Fruit fly (Drosophila melanogaster) whole organism, wandering third instar larva: ENCODE results near the gene GMF.

Experiments
- Abd-B ChIP-seq: fragments of >200 bp; optimal IDR thresholded peaks from 2 replicates; lab custom pipeline; 2017; ENCODE audit warnings: missing biosample characterization, missing genetic modification characterization
- CG32264 ChIP-seq: fragments of 200-800 bp; sonication (Bioruptor generic); optimal IDR thresholded peaks from 2 replicates; lab custom pipeline; 2016; ENCODE audit warnings: missing biosample characterization, missing genetic modification characterization
- CG9705 ChIP-seq: fragments of 200-800 bp; sonication (Bioruptor generic); optimal IDR thresholded peaks from 2 replicates; lab custom pipeline; 2018; ENCODE audit warnings: missing biosample characterization, mild to moderate bottlenecking, missing genetic modification characterization
- CrebA ChIP-seq: fragments of 200-800 bp; sonication (Bioruptor generic); optimal IDR thresholded peaks from 2 replicates; lab custom pipeline; 2016; ENCODE audit warnings: missing biosample characterization, mild to moderate bottlenecking, missing genetic modification characterization, borderline replicate concordance
- Dfd ChIP-seq: fragments of >200 bp; optimal IDR thresholded peaks from 2 replicates; lab custom pipeline; 2017; ENCODE audit warnings: missing biosample characterization, missing genetic modification characterization
- Dif ChIP-seq: fragments of 200-275, 200-300 bp; sonication (Bioruptor generic); optimal IDR thresholded peaks from 2 replicates; lab custom pipeline; 2018; ENCODE audit warnings: missing biosample characterization, missing genetic modification characterization; ENCODE audit not compliant: partially characterized antibody
- GATAd ChIP-seq: sonication (Bioruptor generic); optimal IDR thresholded peaks from 2 replicates; lab custom pipeline; 2016; ENCODE audit warnings: missing biosample characterization, missing genetic modification characterization
- HLH106 ChIP-seq: fragments of 200-800 bp; optimal IDR thresholded peaks from 3 replicates; lab custom pipeline; 2019; ENCODE audit warnings: missing biosample characterization, mild to moderate bottlenecking, missing genetic modification characterization, moderate library complexity
- Hnf4 ChIP-seq: fragments of 200-800 bp; sonication (Bioruptor generic); optimal IDR thresholded peaks from 2 replicates; lab custom pipeline; 2016; ENCODE audit warnings: missing biosample characterization, mild to moderate bottlenecking, missing genetic modification characterization
- Hr78 ChIP-seq: fragments of >200 bp; optimal IDR thresholded peaks from 2 replicates; lab custom pipeline; 2017; ENCODE audit warnings: missing biosample characterization, missing genetic modification characterization
- Hr83 ChIP-seq: fragments of 200-300 bp; sonication (Bioruptor generic); optimal IDR thresholded peaks from 2 replicates; lab custom pipeline; 2016; ENCODE audit warnings: missing biosample characterization, mild to moderate bottlenecking, missing genetic modification characterization, moderate library complexity; ENCODE audit not compliant: poor library complexity, severe bottlenecking
- Jra ChIP-seq: sonication (Bioruptor generic); optimal IDR thresholded peaks from 2 replicates; lab custom pipeline; 2016; ENCODE audit warnings: missing biosample characterization, missing genetic modification characterization
- Mio ChIP-seq: sonication (Bioruptor generic); optimal IDR thresholded peaks from 2 replicates; lab custom pipeline; 2016; ENCODE audit warnings: missing biosample characterization, missing genetic modification characterization
- Myc ChIP-seq: fragments of >200 bp; optimal IDR thresholded peaks from 2 replicates; lab custom pipeline; 2017
- N ChIP-seq: fragments of >200 bp; optimal IDR thresholded peaks from 2 replicates; lab custom pipeline; 2018; ENCODE audit warnings: missing biosample characterization, missing external identifiers, missing genetic modification characterization
- OdsH ChIP-seq: fragments of 200-800 bp; sonication (Bioruptor generic); optimal IDR thresholded peaks from 2 replicates; lab custom pipeline; 2016; ENCODE audit warnings: missing biosample characterization, mild to moderate bottlenecking, missing genetic modification characterization
- Rel ChIP-seq, 2 experiments: fragments of 200-800 bp; sonication (Bioruptor generic) in 1 of 2; optimal IDR thresholded peaks; 2 replicates in 1 of 2; 3 replicates in 1 of 2; lab custom pipeline; 2016 to 2019; ENCODE audit warnings: mild to moderate bottlenecking in 2 of 2, missing biosample characterization in 2 of 2, missing genetic modification characterization in 2 of 2, moderate library complexity in 1 of 2
- Sp1 ChIP-seq: fragments of 200-800 bp; sonication (Bioruptor generic); optimal IDR thresholded peaks from 3 replicates; lab custom pipeline; 2019; ENCODE audit warnings: missing biosample characterization, mild to moderate bottlenecking, missing genetic modification characterization, moderate library complexity
- Vsx2 ChIP-seq: fragments of 200-300, 225-300 bp; sonication (Bioruptor generic); optimal IDR thresholded peaks from 2 replicates; lab custom pipeline; 2018; ENCODE audit warnings: missing biosample characterization, missing genetic modification characterization; ENCODE audit not compliant: partially characterized antibody
- br ChIP-seq: fragments of 200-800 bp; sonication (Bioruptor generic); optimal IDR thresholded peaks from 2 replicates; lab custom pipeline; 2016; ENCODE audit warnings: missing biosample characterization, missing genetic modification characterization
- brk ChIP-seq: fragments of 200-800 bp; sonication (Bioruptor generic); optimal IDR thresholded peaks from 2 replicates; lab custom pipeline; 2016; ENCODE audit warnings: missing biosample characterization, mild to moderate bottlenecking, missing genetic modification characterization
- dl ChIP-seq, 2 experiments: fragments of 175-275, 200-275 bp in 1 of 2; fragments of 200-275 bp in 1 of 2; sonication (Bioruptor generic); optimal IDR thresholded peaks; lab custom pipeline; 2018; ENCODE audit warnings: mild to moderate bottlenecking in 2 of 2, missing biosample characterization in 2 of 2, missing genetic modification characterization in 2 of 2, moderate library complexity in 2 of 2; ENCODE audit not compliant: partially characterized antibody in 2 of 2, insufficient read depth in 1 of 2
- dmrt93B ChIP-seq: fragments of 200-800 bp; sonication (Bioruptor generic); optimal IDR thresholded peaks from 2 replicates; lab custom pipeline; 2018; ENCODE audit warnings: missing biosample characterization, mild to moderate bottlenecking, missing genetic modification characterization
- dsf ChIP-seq: sonication (Bioruptor generic); optimal IDR thresholded peaks from 2 replicates; lab custom pipeline; 2016; ENCODE audit warnings: missing biosample characterization, missing genetic modification characterization, borderline replicate concordance
- ey ChIP-seq: fragments of 200-800 bp; sonication (Bioruptor generic); optimal IDR thresholded peaks from 2 replicates; lab custom pipeline; 2016; ENCODE audit warnings: missing biosample characterization, missing genetic modification characterization
- foxo ChIP-seq, 2 experiments: fragments of 200-800 bp; sonication (Bioruptor generic); optimal IDR thresholded peaks; 2 replicates in 1 of 2; 3 replicates in 1 of 2; lab custom pipeline; 2016 to 2017; ENCODE audit warnings: missing biosample characterization in 2 of 2, missing genetic modification characterization in 2 of 2
- fru ChIP-seq: fragments of 200-800 bp; sonication (Bioruptor generic); optimal IDR thresholded peaks from 3 replicates; lab custom pipeline; 2016; ENCODE audit warnings: missing biosample characterization, mild to moderate bottlenecking, missing genetic modification characterization
- h ChIP-seq: fragments of 200-800 bp; sonication (Bioruptor generic); optimal IDR thresholded peaks from 3 replicates; lab custom pipeline; 2016; ENCODE audit warnings: missing biosample characterization, mild to moderate bottlenecking, missing genetic modification characterization
- jim ChIP-seq: fragments of 175-275, 200-325 bp; sonication (Bioruptor generic); optimal IDR thresholded peaks from 2 replicates; lab custom pipeline; 2016; ENCODE audit warnings: missing biosample characterization, mild to moderate bottlenecking, missing genetic modification characterization
- lola ChIP-seq: fragments of >200 bp; optimal IDR thresholded peaks from 2 replicates; lab custom pipeline; 2017; ENCODE audit warnings: missing biosample characterization, missing genetic modification characterization
- pan ChIP-seq: fragments of >200 bp; optimal IDR thresholded peaks from 2 replicates; lab custom pipeline; 2017
- psq ChIP-seq: fragments of 200-800 bp; sonication (Bioruptor generic); optimal IDR thresholded peaks from 3 replicates; lab custom pipeline; 2017; ENCODE audit warnings: missing biosample characterization, mild to moderate bottlenecking, missing genetic modification characterization, moderate library complexity
- rgr ChIP-seq: fragments of 200-800 bp; sonication (Bioruptor generic); optimal IDR thresholded peaks from 3 replicates; lab custom pipeline; 2016; ENCODE audit warnings: missing biosample characterization, mild to moderate bottlenecking, missing genetic modification characterization
- sage ChIP-seq: fragments of 200-800 bp; sonication (Bioruptor generic); optimal IDR thresholded peaks from 2 replicates; lab custom pipeline; 2016; ENCODE audit warnings: missing biosample characterization, mild to moderate bottlenecking, missing genetic modification characterization
- sv ChIP-seq: fragments of 200-800 bp; sonication (Bioruptor generic); optimal IDR thresholded peaks from 3 replicates; lab custom pipeline; 2016; ENCODE audit warnings: missing biosample characterization, missing genetic modification characterization
- tai ChIP-seq: sonication (Bioruptor generic); optimal IDR thresholded peaks from 2 replicates; lab custom pipeline; 2016; ENCODE audit warnings: missing biosample characterization, missing genetic modification characterization
- usp ChIP-seq: fragments of >200 bp; optimal IDR thresholded peaks from 2 replicates; lab custom pipeline; 2017; ENCODE audit warnings: missing biosample characterization, missing genetic modification characterization
- woc ChIP-seq: sonication (Bioruptor generic); optimal IDR thresholded peaks from 2 replicates; lab custom pipeline; 2016; ENCODE audit warnings: missing biosample characterization, mild to moderate bottlenecking, missing genetic modification characterization

GMF gene

DNA sequence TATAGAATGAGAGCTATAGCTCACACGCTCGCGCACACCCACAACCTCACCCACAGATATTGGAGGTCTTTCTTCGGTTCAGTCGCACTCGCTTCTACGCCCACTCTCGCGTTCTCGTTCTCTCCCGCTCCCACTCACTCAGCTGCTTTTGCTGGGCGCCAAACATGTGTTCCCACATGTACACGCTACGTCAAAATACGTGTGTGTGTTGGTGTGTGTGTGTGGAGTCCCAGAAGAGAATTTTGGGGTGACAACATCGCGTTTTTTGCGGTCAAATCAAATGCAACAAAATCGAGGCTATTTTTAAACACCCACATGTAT is 31.3 kb downstream of the GMF start:
- TF ChIP-seq Jra, result no peak
- peak; percentile 52 for TF ChIP-seq Hr83 (GFP tag; lab: Kevin White, UChicago)
- peak; percentile 31 for TF ChIP-seq CrebA (GFP tag; lab: Kevin White, UChicago)
- no peak for TF ChIP-seq lola (GFP tag; lab: Kevin White, UChicago)
- no peak for TF ChIP-seq jim (GFP tag; lab: Kevin White, UChicago)
- no peak for TF ChIP-seq Rel (GFP tag; optimal IDR thresholded peaks at IDR 0.05; lab: Kevin White, UChicago)
- TF ChIP-seq Rel (tag; optimal IDR thresholded peaks at IDR 0.05; lab: Kevin White, UChicago), result peak; percentile 81
- peak; percentile 89 for TF ChIP-seq Dif (GFP tag; lab: Kevin White, UChicago)
- no peak for TF ChIP-seq CG32264
- no peak for TF ChIP-seq Hr78 (GFP tag; lab: Kevin White, UChicago)
- no peak for TF ChIP-seq br (GFP tag; lab: Kevin White, UChicago)
- no peak for TF ChIP-seq Vsx2 (GFP tag; lab: Kevin White, UChicago)
- TF ChIP-seq dl (GFP tag; optimal IDR thresholded peaks at IDR 0.05; lab: Kevin White, UChicago; ENCODE audit: insufficient read depth in 1 of 2, partially characterized antibody in 2 of 2), result peak; percentile 65 to 85
- TF ChIP-seq dsf (GFP tag; lab: Kevin White, UChicago), result no peak
- no peak for TF ChIP-seq OdsH (GFP tag; lab: Kevin White, UChicago)
- no peak for TF ChIP-seq foxo (GFP tag; optimal IDR thresholded peaks at IDR 0.05; lab: Kevin White, UChicago)

DNA sequence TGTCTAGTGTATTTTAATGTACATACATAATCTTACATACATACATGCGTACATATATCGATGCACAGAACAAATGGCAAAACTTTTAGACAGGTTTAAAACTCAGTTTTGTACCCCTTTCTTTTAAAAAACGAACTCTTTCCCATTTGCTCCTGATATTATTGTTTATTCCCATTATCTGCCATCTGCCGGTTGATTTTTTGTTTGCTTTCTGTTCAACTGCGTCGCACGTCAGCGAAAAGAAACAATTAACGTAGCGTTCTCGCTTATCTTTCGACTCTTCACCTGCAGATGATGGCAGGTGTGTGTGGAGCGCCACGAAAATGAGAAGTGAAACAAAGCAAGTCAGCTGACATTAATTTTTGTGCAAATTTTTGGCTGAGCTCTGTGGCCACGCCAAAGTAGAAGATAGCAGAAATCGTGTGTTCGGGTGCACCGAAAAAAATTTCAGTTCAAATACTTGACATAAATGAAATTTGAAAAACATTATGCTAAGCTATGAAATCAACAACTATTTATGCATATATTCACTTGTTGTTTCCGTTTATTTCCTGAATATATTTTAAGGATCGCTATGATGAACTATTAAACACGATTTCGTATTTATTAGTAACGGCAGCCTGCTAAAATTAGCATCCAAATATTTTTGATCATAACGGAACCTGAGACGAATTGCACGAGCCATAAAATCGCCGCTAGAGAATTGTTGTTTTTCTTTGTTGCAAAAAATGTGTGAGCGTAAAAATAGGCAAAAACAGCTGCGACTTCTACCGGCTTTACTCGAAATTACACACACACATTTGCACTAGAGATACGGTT is 31.9 kb downstream of the GMF start:
- TF ChIP-seq Abd-B (GFP tag; lab: Kevin White, UChicago), result no peak
- peak; percentile 75 for TF ChIP-seq h (GFP tag; lab: Kevin White, UChicago)
- no peak for TF ChIP-seq Hr78 (GFP tag; lab: Kevin White, UChicago)
- no peak for TF ChIP-seq CG9705 (GFP tag; lab: Kevin White, UChicago)
- peak; percentile 62 for TF ChIP-seq psq (GFP tag; lab: Kevin White, UChicago)
- TF ChIP-seq rgr (GFP tag; lab: Kevin White, UChicago), result peak; percentile 35
- TF ChIP-seq woc (GFP tag; lab: Kevin White, UChicago), result peak; percentile 50
- no peak for TF ChIP-seq CG32264
- TF ChIP-seq CrebA (GFP tag; lab: Kevin White, UChicago), result no peak
- TF ChIP-seq Dfd (GFP tag; lab: Kevin White, UChicago), result no peak
- TF ChIP-seq tai (GFP tag; lab: Kevin White, UChicago), result no peak
- TF ChIP-seq Dif (GFP tag; lab: Kevin White, UChicago), result no peak
- TF ChIP-seq dl (GFP tag; optimal IDR thresholded peaks at IDR 0.05; lab: Kevin White, UChicago; ENCODE audit: insufficient read depth in 1 of 2, partially characterized antibody in 2 of 2), result no peak
- TF ChIP-seq pan (lab: Kevin White, UChicago), result no peak
- no peak for TF ChIP-seq Mio (GFP tag; lab: Kevin White, UChicago)
- peak; percentile 11 for TF ChIP-seq Hr83 (GFP tag; lab: Kevin White, UChicago)
- TF ChIP-seq usp (GFP tag; lab: Kevin White, UChicago), result no peak
- peak; percentile 37 for TF ChIP-seq ey (GFP tag; lab: Kevin White, UChicago)
- TF ChIP-seq brk (GFP tag; lab: Kevin White, UChicago), result peak; percentile 29
- TF ChIP-seq dsf (GFP tag; lab: Kevin White, UChicago), result no peak
- no peak for TF ChIP-seq Myc
- no peak for TF ChIP-seq N (GFP tag; lab: Kevin White, UChicago)
- TF ChIP-seq HLH106 (tag; lab: Kevin White, UChicago), result peak; percentile 76
- TF ChIP-seq foxo (GFP tag; optimal IDR thresholded peaks at IDR 0.05; lab: Kevin White, UChicago), result peak in 1 of 2 experiments; percentile 85
- TF ChIP-seq sage (GFP tag; lab: Kevin White, UChicago), result no peak
- no peak for TF ChIP-seq sv (GFP tag; lab: Kevin White, UChicago)
- TF ChIP-seq Rel (GFP tag; optimal IDR thresholded peaks at IDR 0.05; lab: Kevin White, UChicago), result no peak
- TF ChIP-seq Rel (tag; optimal IDR thresholded peaks at IDR 0.05; lab: Kevin White, UChicago), result peak; percentile 19
- peak; percentile 15 for TF ChIP-seq Hnf4 (GFP tag; lab: Kevin White, UChicago)
- no peak for TF ChIP-seq GATAd (GFP tag; lab: Kevin White, UChicago)
- TF ChIP-seq dmrt93B, result peak; percentile 57
- TF ChIP-seq jim (GFP tag; lab: Kevin White, UChicago), result no peak
- TF ChIP-seq Vsx2 (GFP tag; lab: Kevin White, UChicago), result no peak
- peak; percentile 76 for TF ChIP-seq br (GFP tag; lab: Kevin White, UChicago)
- peak; percentile 12 for TF ChIP-seq Jra
- TF ChIP-seq OdsH (GFP tag; lab: Kevin White, UChicago), result peak; percentile 61
- TF ChIP-seq fru, result peak; percentile 82
- no peak for TF ChIP-seq lola (GFP tag; lab: Kevin White, UChicago)
- peak; percentile 76 for TF ChIP-seq Sp1
